Worm (Caenorhabditis elegans) whole organism, L1 larva: ENCODE measurements around the gene ZC412.10.

Source experiments
- dpl-1 ChIP-seq, 3 experiments: fragments of 150-350 bp in 2 of 3; sonication (generic microtip) in 1 of 3; optimal IDR thresholded peaks; 2 replicates each; lab custom pipeline; 2014 to 2017; ENCODE audit warnings: missing biosample characterization in 3 of 3, missing genetic modification characterization in 3 of 3, missing genetic modification reagents in 3 of 3
- fkh-10 ChIP-seq: sonication (generic microtip); optimal IDR thresholded peaks from 2 replicates; lab custom pipeline; 2017; ENCODE audit warnings: missing biosample characterization, missing genetic modification reagents, missing genetic modification characterization
- fos-1 ChIP-seq: fragments of 150-350 bp; optimal IDR thresholded peaks from 2 replicates; lab custom pipeline; 2014; ENCODE audit warnings: missing biosample characterization, missing genetic modification characterization
- nhr-237 ChIP-seq: fragments of 150-350 bp; optimal IDR thresholded peaks from 2 replicates; lab custom pipeline; 2014; ENCODE audit warnings: missing biosample characterization, missing genetic modification characterization
- nhr-77 ChIP-seq: fragments of 150-350 bp; optimal IDR thresholded peaks from 2 replicates; lab custom pipeline; 2014; ENCODE audit warnings: missing biosample characterization, missing genetic modification characterization
- pqm-1 ChIP-seq: sonication (generic microtip); optimal IDR thresholded peaks from 3 replicates; lab custom pipeline; 2017; ENCODE audit warnings: missing biosample characterization, missing genetic modification characterization
- rnt-1 ChIP-seq: sonication (generic microtip); optimal IDR thresholded peaks from 2 replicates; lab custom pipeline; 2016; ENCODE audit warnings: mild to moderate bottlenecking, missing genetic modification characterization, moderate library complexity, missing compliant biosample characterization
- skn-1 ChIP-seq: fragments of 150-350 bp; optimal IDR thresholded peaks from 2 replicates; lab custom pipeline; 2014; ENCODE audit warnings: missing biosample characterization, missing genetic modification characterization
- unc-130 ChIP-seq: fragments of 150-350 bp; optimal IDR thresholded peaks from 2 replicates; lab custom pipeline; 2017; ENCODE audit warnings: missing biosample characterization, missing genetic modification characterization, inconsistent platforms
- ztf-4 ChIP-seq: fragments of 150-350 bp; optimal IDR thresholded peaks from 2 replicates; lab custom pipeline; 2014; ENCODE audit warnings: missing biosample characterization, missing genetic modification characterization

DNA sequence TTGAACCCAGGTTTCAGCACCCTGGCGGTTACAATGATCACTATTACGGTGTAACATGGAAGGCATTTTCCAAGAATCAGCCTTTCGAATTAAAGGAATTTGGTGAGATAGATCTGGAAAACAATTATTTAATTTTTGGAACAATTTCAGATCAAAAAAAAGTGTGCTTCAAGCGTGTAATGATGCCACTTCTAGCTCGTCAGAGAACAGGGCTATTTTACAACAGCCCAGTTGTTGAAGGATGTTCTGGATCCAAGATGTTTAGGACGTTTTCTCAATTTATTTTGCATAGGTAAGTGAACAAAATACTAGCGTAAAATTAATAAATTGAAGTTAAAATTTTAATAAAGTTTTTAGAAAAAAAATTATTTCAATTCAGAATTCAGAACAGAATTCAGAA is 24.3 kb upstream of the ZC412.10 start:
- TF ChIP-seq fos-1 (tag; lab: Kevin White, UChicago) = no peak
- TF ChIP-seq rnt-1 (tag; lab: Kevin White, UChicago) = no peak
- no peak for TF ChIP-seq fkh-10 (GFP tag; lab: Kevin White, UChicago)
- TF ChIP-seq nhr-77 (tag; lab: Kevin White, UChicago) = no peak
- no peak for TF ChIP-seq skn-1 (tag; lab: Kevin White, UChicago)
- no peak for TF ChIP-seq pqm-1 (tag; lab: Kevin White, UChicago)
- TF ChIP-seq ztf-4 (tag; lab: Kevin White, UChicago) = no peak
- no peak for TF ChIP-seq unc-130
- no peak for TF ChIP-seq dpl-1 (GFP tag; optimal IDR thresholded peaks at IDR 0.05; lab: Kevin White, UChicago)
- TF ChIP-seq nhr-237 (tag; lab: Kevin White, UChicago) = no peak
